Fruit fly (Drosophila melanogaster) whole organism, embryonic: ENCODE measurements around the gene CG31431.

Experiments used
- Asciz ChIP-seq: fragments of 200-800 bp; sonication (Bioruptor generic); optimal IDR thresholded peaks from 2 replicates; lab custom pipeline; 2017; ENCODE audit warnings: missing biosample characterization, mild to moderate bottlenecking, missing genetic modification characterization, missing genetic modification reagents
- BEAF-32 ChIP-seq: fragments of 200-800 bp; sonication (Bioruptor generic); optimal IDR thresholded peaks from 3 replicates; lab custom pipeline; 2017; ENCODE audit warnings: missing biosample characterization, missing genetic modification characterization, mild to moderate bottlenecking, moderate library complexity, missing genetic modification reagents
- Blimp-1 ChIP-seq: fragments of 200-800 bp; sonication (Bioruptor generic); optimal IDR thresholded peaks from 3 replicates; lab custom pipeline; 2018; ENCODE audit warnings: missing biosample characterization, missing genetic modification characterization, mild to moderate bottlenecking, moderate library complexity, missing genetic modification reagents
- CG10209 ChIP-seq: fragments of 200-800 bp; sonication (Bioruptor generic); optimal IDR thresholded peaks from 3 replicates; lab custom pipeline; 2017; ENCODE audit warnings: missing biosample characterization, mild to moderate bottlenecking, missing genetic modification characterization, missing genetic modification reagents
- CG10366 ChIP-seq: fragments of 200-800 bp; sonication (Bioruptor generic); IDR thresholded peaks from 2 replicates; pipeline ENCODE4 v1.3.6; 2022; ENCODE audit warnings: missing biosample characterization, missing genetic modification characterization
- CG10979 ChIP-seq: fragments of 200-800 bp; sonication (Bioruptor generic); optimal IDR thresholded peaks from 2 replicates; lab custom pipeline; 2018; ENCODE audit warnings: missing biosample characterization, mild to moderate bottlenecking, missing genetic modification characterization, moderate library complexity
- CG11093 ChIP-seq: fragments of 200-800 bp; sonication (Bioruptor generic); IDR thresholded peaks from 3 replicates; pipeline ENCODE4 v1.3.6; 2022; ENCODE audit warnings: missing biosample characterization, missing genetic modification characterization
- CG11695 ChIP-seq: fragments of 200-800 bp; sonication (Bioruptor generic); IDR thresholded peaks from 3 replicates; pipeline ENCODE4 v1.3.6; 2022; ENCODE audit warnings: missing biosample characterization, missing genetic modification characterization
- CG11723 ChIP-seq: fragments of 200-800 bp; sonication (Bioruptor generic); optimal IDR thresholded peaks from 2 replicates; lab custom pipeline; 2017; ENCODE audit warnings: missing biosample characterization, mild to moderate bottlenecking, missing genetic modification characterization
- CG12744 ChIP-seq: fragments of 200-800 bp; sonication (Bioruptor generic); optimal IDR thresholded peaks from 2 replicates; lab custom pipeline; 2016; ENCODE audit warnings: missing biosample characterization, missing genetic modification characterization
- CG12942 ChIP-seq: fragments of 200-800 bp; sonication (Bioruptor generic); optimal IDR thresholded peaks from 3 replicates; lab custom pipeline; 2016; ENCODE audit warnings: missing biosample characterization, missing genetic modification characterization
- CG15011 ChIP-seq: fragments of 200-800 bp; sonication (Bioruptor generic); optimal IDR thresholded peaks from 3 replicates; lab custom pipeline; 2018; ENCODE audit warnings: missing biosample characterization, mild to moderate bottlenecking, missing genetic modification characterization
- CG15696 ChIP-seq: fragments of 200-800 bp; sonication (Bioruptor generic); optimal IDR thresholded peaks from 2 replicates; lab custom pipeline; 2019; ENCODE audit warnings: missing biosample characterization, mild to moderate bottlenecking, missing genetic modification characterization, moderate library complexity
- CG1603 ChIP-seq: fragments of 200-800 bp; sonication (Bioruptor generic); optimal IDR thresholded peaks from 2 replicates; lab custom pipeline; 2019; ENCODE audit warnings: missing biosample characterization, mild to moderate bottlenecking, missing genetic modification characterization, moderate library complexity
- CG17359 ChIP-seq: fragments of 200-800 bp; sonication (Bioruptor generic); optimal IDR thresholded peaks from 3 replicates; lab custom pipeline; 2018; ENCODE audit warnings: missing biosample characterization, mild to moderate bottlenecking, missing genetic modification characterization, moderate library complexity
- CG2678 ChIP-seq: fragments of 200-800 bp; sonication (Bioruptor generic); optimal IDR thresholded peaks from 3 replicates; lab custom pipeline; 2019; ENCODE audit warnings: missing biosample characterization, mild to moderate bottlenecking, missing genetic modification characterization, moderate library complexity
- CG30020 ChIP-seq: fragments of 200-800 bp; optimal IDR thresholded peaks from 2 replicates; lab custom pipeline; 2019; ENCODE audit warnings: missing biosample characterization, mild to moderate bottlenecking, missing genetic modification characterization, moderate library complexity
- CG3163 ChIP-seq: fragments of 200-800 bp; sonication (Bioruptor generic); optimal IDR thresholded peaks from 3 replicates; lab custom pipeline; 2016; ENCODE audit warnings: missing biosample characterization, missing genetic modification characterization
- CG3995 ChIP-seq: fragments of 200-800 bp; sonication (Bioruptor generic); optimal IDR thresholded peaks from 3 replicates; lab custom pipeline; 2016; ENCODE audit warnings: missing biosample characterization, missing genetic modification characterization
- CG4707 ChIP-seq: fragments of 200-800 bp; sonication (Bioruptor generic); optimal IDR thresholded peaks from 2 replicates; lab custom pipeline; 2018; ENCODE audit warnings: missing biosample characterization, mild to moderate bottlenecking, missing genetic modification characterization, moderate library complexity
- CG5953 ChIP-seq: fragments of 200-800 bp; sonication (Bioruptor generic); IDR thresholded peaks from 2 replicates; pipeline ENCODE4 v1.3.6; 2022; ENCODE audit warnings: missing biosample characterization, missing genetic modification characterization
- CG8359 ChIP-seq: fragments of 200-800 bp; sonication (Bioruptor generic); optimal IDR thresholded peaks from 2 replicates; lab custom pipeline; 2017; ENCODE audit warnings: missing biosample characterization, mild to moderate bottlenecking, missing genetic modification characterization, borderline replicate concordance
- CG8388 ChIP-seq: fragments of 200-800 bp; sonication (Bioruptor generic); optimal IDR thresholded peaks from 2 replicates; lab custom pipeline; 2019; ENCODE audit warnings: missing biosample characterization, mild to moderate bottlenecking, missing genetic modification characterization, moderate library complexity
- CG8944 ChIP-seq: fragments of 200-800 bp; sonication (Bioruptor generic); optimal IDR thresholded peaks from 3 replicates; lab custom pipeline; 2016; ENCODE audit warnings: missing biosample characterization, missing genetic modification characterization
- CG9727 ChIP-seq: fragments of 200-800 bp; sonication (Bioruptor generic); optimal IDR thresholded peaks from 3 replicates; lab custom pipeline; 2017; ENCODE audit warnings: missing biosample characterization, mild to moderate bottlenecking, missing genetic modification characterization
- D19A ChIP-seq: fragments of 200-800 bp; optimal IDR thresholded peaks from 3 replicates; lab custom pipeline; 2019; ENCODE audit warnings: missing biosample characterization, mild to moderate bottlenecking, missing genetic modification characterization, moderate library complexity
- HLH4C ChIP-seq: fragments of 200-800 bp; sonication (Bioruptor generic); IDR thresholded peaks from 3 replicates; pipeline ENCODE4 v1.3.6; 2022; ENCODE audit warnings: missing biosample characterization, missing genetic modification characterization; ENCODE audit not compliant: partially characterized antibody
- Hey ChIP-seq: fragments of 200-800 bp; sonication (Bioruptor generic); optimal IDR thresholded peaks from 3 replicates; lab custom pipeline; 2018; ENCODE audit warnings: missing biosample characterization, mild to moderate bottlenecking, missing genetic modification characterization
- HmgZ ChIP-seq: fragments of 200-800 bp; sonication (Bioruptor generic); optimal IDR thresholded peaks from 2 replicates; lab custom pipeline; 2018; ENCODE audit warnings: missing biosample characterization, mild to moderate bottlenecking, missing genetic modification characterization
- Kr ChIP-seq: fragments of 200-800 bp; sonication (Bioruptor generic); optimal IDR thresholded peaks from 2 replicates; lab custom pipeline; 2017; ENCODE audit warnings: missing biosample characterization, mild to moderate bottlenecking, missing genetic modification characterization
- MTF-1 ChIP-seq: fragments of 200-800 bp; sonication (Bioruptor generic); optimal IDR thresholded peaks from 2 replicates; lab custom pipeline; 2018; ENCODE audit warnings: missing biosample characterization, mild to moderate bottlenecking, missing genetic modification characterization, borderline replicate concordance
- Mrtf ChIP-seq: fragments of 200-800 bp; sonication (Bioruptor generic); IDR thresholded peaks from 3 replicates; pipeline ENCODE4 v1.3.6; 2022; ENCODE audit warnings: missing biosample characterization, missing genetic modification characterization
- PHDP ChIP-seq: fragments of 200-800 bp; sonication (Bioruptor generic); optimal IDR thresholded peaks from 3 replicates; lab custom pipeline; 2018; ENCODE audit warnings: missing biosample characterization, mild to moderate bottlenecking, missing genetic modification characterization, moderate library complexity
- Sin3A ChIP-seq: fragments of >200 bp; optimal IDR thresholded peaks from 2 replicates; lab custom pipeline; 2018
- Usf ChIP-seq: fragments of 200-800 bp; sonication (Bioruptor generic); optimal IDR thresholded peaks from 2 replicates; lab custom pipeline; 2017; ENCODE audit warnings: missing genotype, missing biosample characterization, missing genetic modification characterization
- ac ChIP-seq: fragments of 200-800 bp; sonication (Bioruptor generic); optimal IDR thresholded peaks from 3 replicates; lab custom pipeline; 2017; ENCODE audit warnings: missing biosample characterization, mild to moderate bottlenecking, missing genetic modification characterization
- cwo ChIP-seq: fragments of 200-800 bp; sonication (Bioruptor generic); optimal IDR thresholded peaks from 3 replicates; lab custom pipeline; 2017; ENCODE audit warnings: missing biosample characterization, missing genetic modification characterization, mild to moderate bottlenecking, moderate library complexity, missing genetic modification reagents
- disco-r ChIP-seq: fragments of 200-800 bp; sonication (Bioruptor generic); optimal IDR thresholded peaks from 2 replicates; lab custom pipeline; 2016; ENCODE audit warnings: missing biosample characterization, missing genetic modification characterization
- dmrt99B ChIP-seq: fragments of 200-800 bp; sonication (Bioruptor generic); optimal IDR thresholded peaks from 2 replicates; lab custom pipeline; 2018; ENCODE audit warnings: missing biosample characterization, mild to moderate bottlenecking, missing genetic modification characterization, moderate library complexity
- fd3F ChIP-seq: fragments of 200-800 bp; sonication (Bioruptor generic); optimal IDR thresholded peaks from 2 replicates; lab custom pipeline; 2018; ENCODE audit warnings: missing biosample characterization, mild to moderate bottlenecking, missing genetic modification characterization, moderate library complexity
- lmd ChIP-seq: fragments of 200-800 bp; sonication (Bioruptor generic); IDR thresholded peaks from 2 replicates; pipeline ENCODE4 v1.3.6; 2022; ENCODE audit warnings: missing biosample characterization, missing genetic modification characterization
- mirr ChIP-seq: fragments of 200-800 bp; sonication (Bioruptor generic); optimal IDR thresholded peaks from 3 replicates; lab custom pipeline; 2018; ENCODE audit warnings: missing biosample characterization, mild to moderate bottlenecking, missing genetic modification characterization
- nerfin-1 ChIP-seq: fragments of 200-800 bp; sonication (Bioruptor generic); optimal IDR thresholded peaks from 3 replicates; lab custom pipeline; 2019; ENCODE audit warnings: missing biosample characterization, mild to moderate bottlenecking, missing genetic modification characterization, moderate library complexity
- peb ChIP-seq: fragments of 200-800 bp; sonication (Bioruptor generic); IDR thresholded peaks from 2 replicates; pipeline ENCODE4 v1.3.6; 2022; ENCODE audit warnings: missing biosample characterization, missing genetic modification characterization
- sd ChIP-seq: fragments of 200-800 bp; sonication (Bioruptor generic); optimal IDR thresholded peaks from 3 replicates; lab custom pipeline; 2018; ENCODE audit warnings: missing biosample characterization, mild to moderate bottlenecking, missing genetic modification characterization, moderate library complexity
- shn ChIP-seq: fragments of 200-800 bp; sonication (Bioruptor generic); optimal IDR thresholded peaks from 3 replicates; lab custom pipeline; 2016; ENCODE audit warnings: missing biosample characterization, missing genetic modification characterization
- stwl ChIP-seq: fragments of 200-800 bp; sonication (Bioruptor generic); optimal IDR thresholded peaks from 3 replicates; lab custom pipeline; 2018; ENCODE audit warnings: missing biosample characterization, mild to moderate bottlenecking, missing genetic modification characterization, moderate library complexity
- twi ChIP-seq: fragments of 200-800 bp; optimal IDR thresholded peaks from 2 replicates; lab custom pipeline; 2019; ENCODE audit warnings: missing biosample characterization, mild to moderate bottlenecking, missing genetic modification characterization, moderate library complexity
- usp ChIP-seq: fragments of >200 bp; optimal IDR thresholded peaks from 2 replicates; lab custom pipeline; 2017; ENCODE audit warnings: missing biosample characterization, missing genetic modification characterization
- vvl ChIP-seq: fragments of 200-800 bp; sonication (Bioruptor generic); IDR thresholded peaks from 2 replicates; pipeline ENCODE4 v1.3.6; 2022; ENCODE audit warnings: missing biosample characterization, missing genetic modification characterization
- zfh1 ChIP-seq: fragments of 200-800 bp; sonication (Bioruptor generic); IDR thresholded peaks from 3 replicates; pipeline ENCODE4 v1.3.6; 2022; ENCODE audit warnings: missing biosample characterization, missing genetic modification characterization

The CG31431 gene

dm6 chr3R:21825140-21825539, 45.3 kb upstream of the CG31431 start (continued):
- TF ChIP-seq HLH4C (GFP tag; lab: Robert Waterston, UW) (no peak), CG2678 (tag; lab: Kevin White, UChicago) (peak; percentile 47), shn (GFP tag; lab: Kevin White, UChicago) (no peak), CG10209 (GFP tag; lab: Kevin White, UChicago) (no peak), CG12744 (no peak), CG8359 (GFP tag; lab: Kevin White, UChicago) (peak; percentile 67), CG4707 (GFP tag; lab: Kevin White, UChicago) (no peak), Blimp-1 (peak; percentile 29), usp (GFP tag; lab: Kevin White, UChicago) (no peak), CG11093 (GFP tag; lab: Robert Waterston, UW) (no peak), Asciz (peak; percentile 58), CG11723 (GFP tag; lab: Kevin White, UChicago) (no peak), zfh1 (0 out of 3 replicates have a peak, but pooled peaks have one; percentile 28), vvl (no peak), Mrtf (GFP tag; lab: Robert Waterston, UW) (no peak), Sin3A (no peak), CG15696 (tag; lab: Kevin White, UChicago) (peak; percentile 93), CG9727 (GFP tag; lab: Kevin White, UChicago) (peak; percentile 56), twi (tag; lab: Kevin White, UChicago) (no peak), D19A (peak; percentile 18), CG10366 (GFP tag; lab: Robert Waterston, UW) (no peak), Kr (peak; percentile 78), ac (GFP tag; lab: Kevin White, UChicago) (peak; percentile 25), MTF-1 (GFP tag; lab: Kevin White, UChicago) (peak; percentile 81), CG11695 (GFP tag; lab: Robert Waterston, UW) (0 out of 3 replicates have a peak, but pooled peaks have one; percentile 16), CG8388 (no peak), peb (GFP tag; lab: Robert Waterston, UW) (no peak), CG30020 (no peak), CG1603 (tag; lab: Kevin White, UChicago) (peak; percentile 2), BEAF-32 (no peak), lmd (GFP tag; lab: Robert Waterston, UW) (no peak), CG3995 (GFP tag; lab: Kevin White, UChicago) (no peak), fd3F (GFP tag; lab: Kevin White, UChicago) (no peak), nerfin-1 (tag; lab: Kevin White, UChicago) (peak; percentile 7), PHDP (peak; percentile 15), HmgZ (tag; lab: Kevin White, UChicago) (no peak), CG12942 (no peak), CG10979 (tag; lab: Kevin White, UChicago) (peak; percentile 55), CG8944 (GFP tag; lab: Kevin White, UChicago) (no peak), sd (tag; lab: Kevin White, UChicago) (no peak), cwo (GFP tag; lab: Kevin White, UChicago) (no peak), CG15011 (GFP tag; lab: Kevin White, UChicago) (peak; percentile 28), mirr (no peak), CG5953 (GFP tag; lab: Robert Waterston, UW) (no peak), Hey (tag; lab: Kevin White, UChicago) (no peak), stwl (tag; lab: Kevin White, UChicago) (peak; percentile 36), Usf (GFP tag; lab: Kevin White, UChicago) (no peak), CG17359 (tag; lab: Kevin White, UChicago) (peak; percentile 7), dmrt99B (tag; lab: Kevin White, UChicago) (peak; percentile 37), CG3163 (GFP tag; lab: Kevin White, UChicago) (no peak), disco-r (no peak)
